Fruit fly (Drosophila melanogaster): ENCODE measurements around the gene ppk31.

Gene ppk31

DNA sequence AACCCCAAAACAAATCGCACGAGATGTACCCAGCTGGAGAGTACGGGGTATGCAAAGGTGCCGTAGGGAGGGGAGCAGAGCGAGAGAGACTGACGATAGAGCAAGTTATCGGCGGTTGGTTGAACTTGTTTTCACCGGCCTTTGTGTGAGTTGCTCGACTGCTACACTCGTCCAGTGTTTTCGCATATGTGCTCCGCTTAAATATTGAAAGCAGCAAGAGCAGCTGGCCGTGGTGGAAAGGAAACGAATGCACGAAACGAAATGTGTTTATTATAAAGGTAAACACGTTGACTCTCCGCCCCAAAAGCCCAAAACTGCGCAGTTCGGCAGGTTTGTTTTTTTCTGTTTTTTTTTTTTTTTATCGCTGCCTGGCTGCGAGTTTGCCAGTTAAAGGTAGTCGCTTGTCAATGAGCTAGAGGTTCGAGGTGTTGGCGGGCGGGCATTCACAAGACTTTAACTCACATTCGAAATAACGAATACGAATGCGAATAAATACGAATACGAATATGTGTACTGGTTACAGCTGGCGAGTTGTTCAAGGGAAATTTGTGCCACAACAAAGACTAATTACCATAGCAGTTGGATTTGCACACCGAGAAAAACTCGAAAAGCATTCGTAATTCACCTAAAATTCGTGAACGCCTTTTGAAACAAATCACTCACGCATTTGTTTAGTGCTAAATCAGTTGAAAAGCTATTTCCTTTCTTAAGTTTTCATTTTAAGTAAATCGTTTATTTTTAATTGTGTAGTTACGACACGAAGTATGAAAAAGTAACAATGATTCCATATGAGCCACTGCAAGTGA lies 33.1 kb upstream of the ppk31 start (continued):
- TF ChIP-seq CG34376 (GFP tag; optimal IDR thresholded peaks at IDR 0.05) (no peak), ro (GFP tag; IDR thresholded peaks at IDR 0.05) (no peak), hth (optimal IDR thresholded peaks at IDR 0.05) (no peak), gsb (GFP tag; IDR thresholded peaks at IDR 0.05) (no peak), scrt (GFP tag; optimal IDR thresholded peaks at IDR 0.05) (no peak), CG15696 (tag; optimal IDR thresholded peaks at IDR 0.05) (no peak), CG8765 (GFP tag; IDR thresholded peaks at IDR 0.05) (no peak), shn (GFP tag; optimal IDR thresholded peaks at IDR 0.05) (no peak), CG7372 (GFP tag; IDR thresholded peaks at IDR 0.05) (no peak), C15 (GFP tag; IDR thresholded peaks at IDR 0.05) (no peak), Hr3 (GFP tag; optimal IDR thresholded peaks at IDR 0.05) (no peak), CG4730 (GFP tag; IDR thresholded peaks at IDR 0.05) (0 out of 2 replicates have a peak, but pooled peaks have one; percentile 20), nom (GFP tag; optimal IDR thresholded peaks at IDR 0.05) (no peak), CG30403 (GFP tag; optimal IDR thresholded peaks at IDR 0.05) (no peak), Med (GFP tag) (peak; percentile 88), Mes4 (GFP tag; optimal IDR thresholded peaks at IDR 0.05) (no peak), pita (GFP tag; optimal IDR thresholded peaks at IDR 0.05) (no peak), ken (GFP tag; IDR thresholded peaks at IDR 0.05) (no peak), ara (GFP tag; IDR thresholded peaks at IDR 0.05) (no peak), BEAF-32 (GFP tag; optimal IDR thresholded peaks at IDR 0.05) (no peak), Nf-YA (GFP tag; IDR thresholded peaks at IDR 0.05) (no peak), CG6813 (GFP tag; optimal IDR thresholded peaks at IDR 0.05) (no peak), ERR (GFP tag; optimal IDR thresholded peaks at IDR 0.05) (no peak), caup (GFP tag; optimal IDR thresholded peaks at IDR 0.05; ENCODE audit: severe bottlenecking) (peak; percentile 7), CG6272 (GFP tag; IDR thresholded peaks at IDR 0.05) (0 out of 2 replicates have a peak, but pooled peaks have one; percentile 10), CG30020 (tag; optimal IDR thresholded peaks at IDR 0.05) (no peak), CG3163 (GFP tag; optimal IDR thresholded peaks at IDR 0.05) (peak; percentile 10), lilli (GFP tag; optimal IDR thresholded peaks at IDR 0.05) (peak; percentile 36), CG1024 (GFP tag; IDR thresholded peaks at IDR 0.05) (no peak), gsb-n (tag; optimal IDR thresholded peaks at IDR 0.05) (no peak), salm (tag; optimal IDR thresholded peaks at IDR 0.05) (no peak), grn (GFP tag; optimal IDR thresholded peaks at IDR 0.05) (no peak), CG5953 (GFP tag; IDR thresholded peaks at IDR 0.05) (no peak), CG11093 (GFP tag; IDR thresholded peaks at IDR 0.05) (no peak), Xbp1 (GFP tag; optimal IDR thresholded peaks at IDR 0.05) (peak; percentile 16), TFAM (GFP tag; optimal IDR thresholded peaks at IDR 0.05) (no peak), tna (GFP tag; IDR thresholded peaks at IDR 0.05; ENCODE audit: partially characterized antibody) (no peak), vfl (GFP tag; optimal IDR thresholded peaks at IDR 0.05) (no peak), CoRest (tag; optimal IDR thresholded peaks at IDR 0.05) (no peak), Scr (GFP tag; IDR thresholded peaks at IDR 0.05; ENCODE audit: partially characterized antibody) (no peak), btn (GFP tag; optimal IDR thresholded peaks at IDR 0.05) (no peak), CG33213 (GFP tag; optimal IDR thresholded peaks at IDR 0.05) (no peak), CG4707 (GFP tag; optimal IDR thresholded peaks at IDR 0.05) (no peak), sr (GFP tag; IDR thresholded peaks at IDR 0.05) (no peak), CG2129 (GFP tag; IDR thresholded peaks at IDR 0.05; ENCODE audit: partially characterized antibody) (no peak), Drgx (GFP tag; IDR thresholded peaks at IDR 0.05) (peak; percentile 74), CG9215 (GFP tag; IDR thresholded peaks at IDR 0.05) (peak; percentile 16; the same call in 1 of the 2 replicates), CG7556 (GFP tag; optimal IDR thresholded peaks at IDR 0.05) (no peak), CG32767 (GFP tag; IDR thresholded peaks at IDR 0.05) (no peak), toy (GFP tag; IDR thresholded peaks at IDR 0.05) (no peak), fd3F (GFP tag; optimal IDR thresholded peaks at IDR 0.05) (no peak)
